Fruit fly (Drosophila melanogaster) whole organism, embryonic: ENCODE results near the gene Reg-2.
A peak's percentile ranks its signal among the peaks of the same experiment; 100 is the strongest.

Experiments
- Atf6 ChIP-seq: fragments of 200-800 bp; sonication (Bioruptor generic); IDR thresholded peaks from 2 replicates; pipeline ENCODE4 v1.3.6; 2022; ENCODE audit warnings: missing biosample characterization, missing genetic modification characterization
- CG10543 ChIP-seq: fragments of 200-800 bp; sonication (Bioruptor generic); optimal IDR thresholded peaks from 3 replicates; lab custom pipeline; 2017; ENCODE audit warnings: missing biosample characterization, mild to moderate bottlenecking, missing genetic modification characterization, moderate library complexity
- CG11695 ChIP-seq: fragments of 200-800 bp; sonication (Bioruptor generic); IDR thresholded peaks from 3 replicates; pipeline ENCODE4 v1.3.6; 2022; ENCODE audit warnings: missing biosample characterization, missing genetic modification characterization
- CG12236 ChIP-seq: fragments of 200-800 bp; sonication (Bioruptor generic); optimal IDR thresholded peaks from 2 replicates; lab custom pipeline; 2016; ENCODE audit warnings: missing biosample characterization, missing genetic modification characterization
- CG12299 ChIP-seq: fragments of 200-800 bp; sonication (Bioruptor generic); optimal IDR thresholded peaks from 2 replicates; lab custom pipeline; 2018; ENCODE audit warnings: missing biosample characterization, mild to moderate bottlenecking, missing genetic modification characterization
- CG12769 ChIP-seq: fragments of 200-800 bp; sonication (Bioruptor generic); optimal IDR thresholded peaks from 2 replicates; lab custom pipeline; 2019; ENCODE audit warnings: missing biosample characterization, mild to moderate bottlenecking, missing genetic modification characterization, moderate library complexity
- CG14667 ChIP-seq: fragments of 200-800 bp; sonication (Bioruptor generic); IDR thresholded peaks from 2 replicates; pipeline ENCODE4 v1.3.6; 2022; ENCODE audit warnings: missing biosample characterization, missing genetic modification characterization
- CG14965 ChIP-seq: fragments of 200-800 bp; sonication (Bioruptor generic); optimal IDR thresholded peaks from 2 replicates; lab custom pipeline; 2016; ENCODE audit warnings: missing biosample characterization, missing genetic modification characterization, borderline replicate concordance
- CG17361 ChIP-seq: fragments of 200-800 bp; sonication (Bioruptor generic); IDR thresholded peaks from 3 replicates; pipeline ENCODE4 v1.3.6; 2022; ENCODE audit warnings: missing biosample characterization, missing genetic modification characterization
- CG17829 ChIP-seq: fragments of 200-800 bp; optimal IDR thresholded peaks from 2 replicates; lab custom pipeline; 2019; ENCODE audit warnings: missing biosample characterization, mild to moderate bottlenecking, missing genetic modification characterization, moderate library complexity
- CG18262 ChIP-seq: fragments of 200-800 bp; optimal IDR thresholded peaks from 3 replicates; lab custom pipeline; 2019; ENCODE audit warnings: missing biosample characterization, mild to moderate bottlenecking, missing genetic modification characterization, moderate library complexity
- CG18764 ChIP-seq: fragments of 200-800 bp; sonication (Bioruptor generic); optimal IDR thresholded peaks from 3 replicates; lab custom pipeline; 2016; ENCODE audit warnings: missing biosample characterization, missing genetic modification characterization
- CG3163 ChIP-seq: fragments of 200-800 bp; sonication (Bioruptor generic); optimal IDR thresholded peaks from 3 replicates; lab custom pipeline; 2016; ENCODE audit warnings: missing biosample characterization, missing genetic modification characterization
- CG4617 ChIP-seq: fragments of 200-800 bp; sonication (Bioruptor generic); optimal IDR thresholded peaks from 3 replicates; lab custom pipeline; 2016; ENCODE audit warnings: missing biosample characterization, missing genetic modification characterization, borderline replicate concordance
- CG6175 ChIP-seq: fragments of 200-800 bp; sonication (Bioruptor generic); IDR thresholded peaks from 3 replicates; pipeline ENCODE4 v1.3.6; 2022; ENCODE audit warnings: missing biosample characterization, missing genetic modification characterization
- CG6272 ChIP-seq: fragments of 200-800 bp; sonication (Bioruptor generic); IDR thresholded peaks from 2 replicates; pipeline ENCODE4 v1.3.6; 2022; ENCODE audit warnings: missing biosample characterization, missing genetic modification characterization
- CG6765 ChIP-seq: fragments of 200-800 bp; sonication (Bioruptor generic); optimal IDR thresholded peaks from 3 replicates; lab custom pipeline; 2017; ENCODE audit warnings: missing biosample characterization, mild to moderate bottlenecking, missing genetic modification characterization
- CG8281 ChIP-seq: fragments of 200-800 bp; sonication (Bioruptor generic); optimal IDR thresholded peaks from 2 replicates; lab custom pipeline; 2018; ENCODE audit warnings: missing biosample characterization, mild to moderate bottlenecking, missing genetic modification characterization, moderate library complexity
- CHES-1-like ChIP-seq: fragments of 200-800 bp; sonication (Bioruptor generic); optimal IDR thresholded peaks from 2 replicates; lab custom pipeline; 2016; ENCODE audit warnings: missing biosample characterization, missing genetic modification characterization
- D19B ChIP-seq: fragments of 200-800 bp; sonication (Bioruptor generic); optimal IDR thresholded peaks from 2 replicates; lab custom pipeline; 2017; ENCODE audit warnings: missing biosample characterization, mild to moderate bottlenecking, missing genetic modification characterization
- NC2β ChIP-seq: fragments of 200-800 bp; sonication (Bioruptor generic); optimal IDR thresholded peaks from 2 replicates; lab custom pipeline; 2016; ENCODE audit warnings: missing biosample characterization, missing genetic modification characterization
- NFAT ChIP-seq: fragments of 200-800 bp; sonication (Bioruptor generic); IDR thresholded peaks from 2 replicates; pipeline ENCODE4 v1.3.6; 2022; ENCODE audit warnings: missing biosample characterization, missing genetic modification characterization
- Oaz ChIP-seq: fragments of 200-800 bp; sonication (Bioruptor generic); IDR thresholded peaks from 2 replicates; pipeline ENCODE4 v1.3.6; 2022; ENCODE audit warnings: missing biosample characterization, missing genetic modification characterization
- Sry-β ChIP-seq: fragments of 200-800 bp; sonication (Bioruptor generic); optimal IDR thresholded peaks from 2 replicates; lab custom pipeline; 2018; ENCODE audit warnings: missing biosample characterization, mild to moderate bottlenecking, missing genetic modification characterization, moderate library complexity
- Xrp1 ChIP-seq: fragments of 200-800 bp; sonication (Bioruptor generic); IDR thresholded peaks from 2 replicates; pipeline ENCODE4 v1.3.6; 2022; ENCODE audit warnings: missing biosample characterization, missing genetic modification characterization
- ara ChIP-seq: fragments of 200-800 bp; sonication (Bioruptor generic); IDR thresholded peaks from 2 replicates; pipeline ENCODE4 v1.3.6; 2022; ENCODE audit warnings: missing biosample characterization, missing genetic modification characterization
- bigmax ChIP-seq: fragments of 200-800 bp; sonication (Bioruptor generic); optimal IDR thresholded peaks from 2 replicates; lab custom pipeline; 2018; ENCODE audit warnings: missing biosample characterization, mild to moderate bottlenecking, missing genetic modification characterization
- btn ChIP-seq: fragments of 200-800 bp; sonication (Bioruptor generic); optimal IDR thresholded peaks from 2 replicates; lab custom pipeline; 2016; ENCODE audit warnings: missing biosample characterization, missing genetic modification characterization
- corto ChIP-seq: fragments of 200-800 bp; sonication (Bioruptor generic); optimal IDR thresholded peaks from 2 replicates; lab custom pipeline; 2016; ENCODE audit warnings: missing biosample characterization, mild to moderate bottlenecking, missing genetic modification characterization, moderate library complexity
- croc ChIP-seq: fragments of 200-800 bp; sonication (Bioruptor generic); conservative IDR thresholded peaks from 3 replicates; pipeline ENCODE4 v1.3.6; 2022; ENCODE audit warnings: missing biosample characterization, missing genetic modification characterization
- exex ChIP-seq: fragments of 200-800 bp; sonication (Bioruptor generic); optimal IDR thresholded peaks from 4 replicates; lab custom pipeline; 2018; ENCODE audit warnings: missing biosample characterization, mild to moderate bottlenecking, missing genetic modification characterization, moderate library complexity
- fd96Cb ChIP-seq: fragments of 200-800 bp; sonication (Bioruptor generic); optimal IDR thresholded peaks from 2 replicates; lab custom pipeline; 2018; ENCODE audit warnings: missing biosample characterization, mild to moderate bottlenecking, missing genetic modification characterization, moderate library complexity
- gce ChIP-seq: fragments of 200-800 bp; sonication (Bioruptor generic); IDR thresholded peaks from 3 replicates; pipeline ENCODE4 v1.3.6; 2022; ENCODE audit warnings: missing biosample characterization, missing genetic modification characterization
- grn ChIP-seq: fragments of 200-800 bp; sonication (Bioruptor generic); optimal IDR thresholded peaks from 3 replicates; lab custom pipeline; 2017; ENCODE audit warnings: missing biosample characterization, missing genetic modification characterization
- ham ChIP-seq: fragments of 200-800 bp; sonication (Bioruptor generic); IDR thresholded peaks from 2 replicates; pipeline ENCODE4 v1.3.6; 2022; ENCODE audit warnings: missing biosample characterization, missing genetic modification characterization
- inv ChIP-seq: fragments of 200-800 bp; sonication (Bioruptor generic); IDR thresholded peaks from 2 replicates; pipeline ENCODE4 v1.3.6; 2022; ENCODE audit warnings: missing biosample characterization, missing genetic modification characterization; ENCODE audit not compliant: partially characterized antibody
- lilli ChIP-seq: fragments of 200-800 bp; sonication (Bioruptor generic); optimal IDR thresholded peaks from 3 replicates; lab custom pipeline; 2016; ENCODE audit warnings: missing biosample characterization, missing genetic modification characterization
- lov ChIP-seq, 2 experiments: fragments of 200-800 bp in 1 of 2; fragments of >200 bp in 1 of 2; sonication (Bioruptor generic) in 1 of 2; IDR thresholded peaks in 1 of 2; optimal IDR thresholded peaks in 1 of 2; 2 replicates in 1 of 2; 3 replicates in 1 of 2; pipeline versions ENCODE4 v1.3.6 to Lab custom; 2017 to 2022; ENCODE audit warnings: missing biosample characterization in 1 of 2, missing genetic modification characterization in 1 of 2
- luna ChIP-seq: fragments of 200-800 bp; sonication (Bioruptor generic); optimal IDR thresholded peaks from 2 replicates; lab custom pipeline; 2016; ENCODE audit warnings: missing biosample characterization, missing genetic modification characterization
- nerfin-1 ChIP-seq: fragments of 200-800 bp; sonication (Bioruptor generic); optimal IDR thresholded peaks from 3 replicates; lab custom pipeline; 2019; ENCODE audit warnings: missing biosample characterization, mild to moderate bottlenecking, missing genetic modification characterization, moderate library complexity
- odd ChIP-seq: fragments of 200-800 bp; sonication (Bioruptor generic); optimal IDR thresholded peaks from 2 replicates; lab custom pipeline; 2017; ENCODE audit warnings: missing biosample characterization, mild to moderate bottlenecking, missing genetic modification characterization
- pan ChIP-seq, 4 experiments: fragments of >200 bp in 3 of 4; fragments of 200-800 bp in 1 of 4; sonication (Bioruptor generic) in 1 of 4; optimal IDR thresholded peaks in 3 of 4; IDR thresholded peaks in 1 of 4; 2 replicates each; pipeline versions ENCODE4 v1.3.6 to Lab custom; 2017 to 2022; ENCODE audit warnings: missing biosample characterization in 2 of 4, missing genetic modification characterization in 2 of 4, mixed read lengths in 1 of 4
- pita ChIP-seq: fragments of 200-800 bp; sonication (Bioruptor generic); optimal IDR thresholded peaks from 2 replicates; lab custom pipeline; 2017; ENCODE audit warnings: missing biosample characterization, mild to moderate bottlenecking, missing genetic modification characterization
- sc ChIP-seq, 3 experiments: fragments of >200 bp in 2 of 3; fragments of 200-800 bp in 1 of 3; sonication (Bioruptor generic) in 1 of 3; optimal IDR thresholded peaks; 2 replicates in 2 of 3; 3 replicates in 1 of 3; lab custom pipeline; 2017; ENCODE audit warnings: mild to moderate bottlenecking in 1 of 3, missing biosample characterization in 1 of 3, missing genetic modification characterization in 1 of 3, missing genetic modification reagents in 1 of 3
- sens ChIP-seq: fragments of 200-800 bp; sonication (Bioruptor generic); peaks from one replicate; lab custom pipeline; 2016; ENCODE audit warnings: missing biosample characterization, missing genetic modification characterization
- slbo ChIP-seq: fragments of 200-800 bp; sonication (Bioruptor generic); IDR thresholded peaks from 2 replicates; pipeline ENCODE4 v1.3.6; 2022; ENCODE audit warnings: missing biosample characterization, missing genetic modification characterization
- tna ChIP-seq: fragments of 200-800 bp; sonication (Bioruptor generic); IDR thresholded peaks from 2 replicates; pipeline ENCODE4 v1.3.6; 2022; ENCODE audit warnings: missing biosample characterization, missing genetic modification characterization; ENCODE audit not compliant: partially characterized antibody
- twi ChIP-seq: fragments of 200-800 bp; optimal IDR thresholded peaks from 2 replicates; lab custom pipeline; 2019; ENCODE audit warnings: missing biosample characterization, mild to moderate bottlenecking, missing genetic modification characterization, moderate library complexity
- unc-4 ChIP-seq: fragments of 200-800 bp; sonication (Bioruptor generic); IDR thresholded peaks from 2 replicates; pipeline ENCODE4 v1.3.6; 2022; ENCODE audit warnings: missing biosample characterization, missing genetic modification characterization; ENCODE audit not compliant: partially characterized antibody
- unpg ChIP-seq: fragments of 200-800 bp; sonication (Bioruptor generic); optimal IDR thresholded peaks from 3 replicates; lab custom pipeline; 2018; ENCODE audit warnings: missing biosample characterization, mild to moderate bottlenecking, missing genetic modification characterization, moderate library complexity

Reg-2 gene

DNA sequence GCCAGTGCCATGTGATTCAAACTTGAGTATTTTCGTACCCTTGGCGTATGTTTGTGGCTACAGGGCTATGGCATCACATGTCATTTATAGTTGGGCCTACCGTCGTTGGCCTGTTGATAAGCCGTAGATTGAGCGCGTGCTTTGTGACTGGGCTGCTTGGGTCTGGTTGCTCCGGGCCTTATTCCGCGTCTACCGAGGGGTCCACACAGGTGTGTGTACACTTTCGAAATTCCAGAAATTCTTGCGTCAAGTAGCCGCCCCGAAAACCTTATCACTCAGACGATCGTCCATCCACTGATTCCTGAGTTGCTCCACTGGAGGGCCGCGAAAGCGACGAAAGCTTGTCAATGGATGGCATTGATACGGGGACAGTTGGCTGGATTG, 31.7 kb upstream of the Reg-2 start (continued):
- TF ChIP-seq exex (tag; lab: Kevin White, UChicago): peak; percentile 50
- TF ChIP-seq CG3163: no peak
- no peak for TF ChIP-seq nerfin-1 (tag; lab: Kevin White, UChicago)
- TF ChIP-seq fd96Cb: no peak
- TF ChIP-seq tna: no peak
- no peak for TF ChIP-seq CG18262 (tag; lab: Kevin White, UChicago)
- peak; percentile 5 for TF ChIP-seq CHES-1-like (GFP tag; lab: Kevin White, UChicago)
- no peak for TF ChIP-seq pan (optimal IDR thresholded peaks at IDR 0.05; lab: Kevin White, UChicago)
- no peak for TF ChIP-seq pan (GFP tag; optimal IDR thresholded peaks at IDR 0.05 in 1 of 2, IDR thresholded peaks at IDR 0.05 in 1 of 2)
- TF ChIP-seq CG17829 (tag; lab: Kevin White, UChicago): no peak
- no peak for TF ChIP-seq CG12236 (GFP tag; lab: Kevin White, UChicago)
- TF ChIP-seq CG6272: no peak
- TF ChIP-seq lilli (GFP tag; lab: Kevin White, UChicago): no peak
- TF ChIP-seq CG18764 (GFP tag; lab: Kevin White, UChicago): no peak
- TF ChIP-seq Oaz (GFP tag; lab: Robert Waterston, UW): no peak
- TF ChIP-seq CG12769 (tag; lab: Kevin White, UChicago): peak; percentile 93
- TF ChIP-seq croc (GFP tag; lab: Robert Waterston, UW): no peak
- no peak for TF ChIP-seq CG11695 (GFP tag; lab: Robert Waterston, UW)
- TF ChIP-seq CG8281: peak; percentile 17
- TF ChIP-seq CG14667 (GFP tag; lab: Robert Waterston, UW): no peak
- no peak for TF ChIP-seq sens (GFP tag; lab: Kevin White, UChicago)
- no peak for TF ChIP-seq NC2β (GFP tag; lab: Kevin White, UChicago)
- TF ChIP-seq ara (GFP tag; lab: Robert Waterston, UW): no peak
- no peak for TF ChIP-seq Atf6 (GFP tag; lab: Robert Waterston, UW)
- no peak for TF ChIP-seq CG6765
- no peak for TF ChIP-seq ham
- TF ChIP-seq luna (GFP tag; lab: Kevin White, UChicago): no peak
- no peak for TF ChIP-seq sc (optimal IDR thresholded peaks at IDR 0.05; lab: Kevin White, UChicago)
- no peak for TF ChIP-seq sc (GFP tag; optimal IDR thresholded peaks at IDR 0.05; lab: Kevin White, UChicago)
- no peak for TF ChIP-seq btn (GFP tag; lab: Kevin White, UChicago)
- no peak for TF ChIP-seq Xrp1 (GFP tag; lab: Robert Waterston, UW)
- no peak for TF ChIP-seq gce (GFP tag; lab: Robert Waterston, UW)
- no peak for TF ChIP-seq CG12299 (tag; lab: Kevin White, UChicago)
- TF ChIP-seq corto (GFP tag; lab: Kevin White, UChicago): no peak
- TF ChIP-seq grn (GFP tag; lab: Kevin White, UChicago): peak; percentile 94
- no peak for TF ChIP-seq CG4617 (GFP tag; lab: Kevin White, UChicago)
- no peak for TF ChIP-seq unpg (GFP tag; lab: Kevin White, UChicago)
- TF ChIP-seq NFAT: no peak
- TF ChIP-seq CG17361 (GFP tag; lab: Robert Waterston, UW): no peak
- TF ChIP-seq unc-4: no peak
- TF ChIP-seq CG10543 (GFP tag; lab: Kevin White, UChicago): peak; percentile 86
- TF ChIP-seq D19B: no peak
- TF ChIP-seq CG6175 (GFP tag; lab: Robert Waterston, UW): no peak
- TF ChIP-seq lov (optimal IDR thresholded peaks at IDR 0.05; lab: Kevin White, UChicago): no peak
- no peak for TF ChIP-seq lov (GFP tag; IDR thresholded peaks at IDR 0.05; lab: Robert Waterston, UW)
- peak; percentile 14 for TF ChIP-seq twi (tag; lab: Kevin White, UChicago)
- TF ChIP-seq pita: no peak
- no peak for TF ChIP-seq Sry-β (GFP tag; lab: Kevin White, UChicago)
- TF ChIP-seq bigmax (GFP tag; lab: Kevin White, UChicago): no peak
- no peak for TF ChIP-seq odd
- TF ChIP-seq inv (GFP tag; lab: Robert Waterston, UW): no peak
- TF ChIP-seq CG14965 (GFP tag; lab: Kevin White, UChicago): no peak
- 0 out of 2 replicates have a peak, but pooled peaks have one; percentile 9 for TF ChIP-seq slbo (GFP tag; lab: Robert Waterston, UW)
